Fruit fly (Drosophila melanogaster) S2 (cell line): Measurements from ENCODE around the gene sxe2.

ENCODE experiments used
- CG8478 ChIP-seq: fragments of >200 bp; optimal IDR thresholded peaks from 2 replicates; lab custom pipeline; 2018
- CTCF ChIP-seq, 2 experiments: fragments of >200 bp; optimal IDR thresholded peaks; 2 replicates each; lab custom pipeline; 2018

The sxe2 gene

DNA sequence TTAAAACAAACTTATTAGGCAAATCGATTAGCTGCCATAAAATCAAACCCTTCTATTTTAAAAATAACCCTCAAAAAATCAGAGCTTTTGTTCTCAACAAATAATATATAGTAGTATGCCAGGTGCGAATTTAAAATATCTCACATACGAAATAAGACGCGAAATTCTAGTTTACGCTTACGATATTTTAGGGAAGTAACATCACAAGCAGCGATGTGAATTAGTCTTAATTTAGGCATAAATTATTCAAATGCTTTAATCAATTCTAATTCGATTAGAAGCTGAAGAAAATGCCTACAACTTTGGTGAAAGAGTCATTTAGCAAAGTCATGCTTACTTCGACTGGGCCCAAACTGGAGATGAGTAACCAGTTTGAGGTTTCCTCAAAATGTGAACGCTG is at the start of gene sxe2:
Gene sxe2, plus strand, starts transcription at position 301 of the 400 bp plus-strand sequence.
- TF ChIP-seq CG8478 (lab: Kevin White, UChicago) (no peak), CTCF (optimal IDR thresholded peaks at IDR 0.05; lab: Kevin White, UChicago) (no peak)

DNA sequence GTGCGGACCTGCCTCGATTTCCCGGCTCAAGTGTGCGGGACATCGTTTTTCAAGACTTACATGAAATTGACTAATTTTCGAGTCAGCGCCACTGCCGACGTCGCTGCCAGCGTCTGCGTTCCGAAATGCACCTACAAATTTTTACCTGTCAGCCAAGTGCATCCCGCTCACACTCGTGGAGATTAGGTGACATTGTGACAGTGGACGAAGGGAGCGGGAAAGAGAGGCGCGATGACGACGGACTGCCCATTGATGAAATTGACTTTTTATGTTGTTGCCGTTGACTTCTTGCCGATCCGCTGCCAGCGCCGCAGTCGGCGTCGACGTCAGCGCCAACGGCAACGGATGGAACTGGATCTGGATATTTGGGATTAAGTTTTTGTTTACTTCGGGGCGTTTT is 49.5 kb upstream of the sxe2 start:
- TF ChIP-seq CTCF (optimal IDR thresholded peaks at IDR 0.05; lab: Kevin White, UChicago) = no peak
- TF ChIP-seq CG8478 (lab: Kevin White, UChicago) = no peak

DNA sequence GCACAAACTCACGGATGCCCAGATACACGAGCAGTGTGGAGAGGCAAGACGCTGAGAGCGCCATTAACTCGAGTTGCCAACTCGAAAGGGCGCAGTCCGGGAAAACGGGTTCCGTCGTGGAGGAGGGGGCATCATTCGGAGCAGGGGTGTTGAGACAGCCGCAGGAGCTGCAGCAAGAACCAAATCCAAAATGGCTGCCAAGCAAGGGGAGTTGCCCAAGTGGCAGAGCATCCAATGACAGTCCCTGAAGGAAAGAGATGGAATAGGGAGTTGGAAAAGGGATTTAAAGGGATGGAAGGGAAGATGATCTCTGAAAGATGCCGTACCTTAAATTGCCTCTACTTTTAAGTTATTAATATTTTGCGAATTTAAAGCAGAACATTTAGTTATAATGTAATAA is 45.6 kb upstream of the sxe2 start:
- TF ChIP-seq CG8478 (lab: Kevin White, UChicago) (no peak), CTCF (optimal IDR thresholded peaks at IDR 0.05; lab: Kevin White, UChicago) (no peak)

DNA sequence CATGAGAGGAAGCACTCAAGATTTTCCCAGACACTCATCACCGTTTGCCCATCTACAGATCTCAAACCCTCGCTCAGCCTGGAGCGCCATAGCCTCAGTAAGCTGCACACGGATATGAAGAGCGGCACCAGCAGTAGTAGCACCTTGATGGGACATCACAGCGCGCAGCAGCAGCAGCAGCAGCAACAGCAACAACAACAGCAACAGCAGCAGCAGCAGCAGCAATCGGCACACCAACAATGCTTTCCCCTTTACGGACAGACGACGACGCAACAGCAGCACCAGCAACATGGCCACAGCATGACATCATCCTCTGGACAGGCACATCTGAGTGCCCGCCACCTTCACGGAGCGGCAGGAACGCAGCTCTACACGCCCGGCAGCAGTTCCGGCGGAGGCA is 44.1 kb upstream of the sxe2 start:
- TF ChIP-seq CG8478 (lab: Kevin White, UChicago) = no peak

DNA sequence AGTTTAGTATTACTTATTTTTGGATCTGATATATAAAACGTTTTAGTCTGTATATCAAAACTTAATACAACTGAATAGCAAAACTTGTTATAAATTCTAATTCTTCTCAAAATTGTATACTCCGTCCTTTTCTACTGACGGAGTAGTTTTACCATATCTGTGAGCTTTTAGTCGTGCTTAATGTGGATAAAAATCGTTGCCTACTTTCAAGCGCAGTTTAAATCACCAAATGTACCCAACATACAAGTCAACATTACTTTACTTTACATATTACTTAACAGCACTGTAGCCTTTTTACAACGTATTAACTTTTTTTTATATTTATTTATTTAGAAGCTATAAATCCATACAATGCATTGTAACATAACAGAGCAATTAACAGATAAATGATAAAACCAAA is 42.8 kb upstream of the sxe2 start:
- TF ChIP-seq CTCF (optimal IDR thresholded peaks at IDR 0.05; lab: Kevin White, UChicago) (peak in 1 of 2 experiments; percentile 54), CG8478 (lab: Kevin White, UChicago) (no peak)

DNA sequence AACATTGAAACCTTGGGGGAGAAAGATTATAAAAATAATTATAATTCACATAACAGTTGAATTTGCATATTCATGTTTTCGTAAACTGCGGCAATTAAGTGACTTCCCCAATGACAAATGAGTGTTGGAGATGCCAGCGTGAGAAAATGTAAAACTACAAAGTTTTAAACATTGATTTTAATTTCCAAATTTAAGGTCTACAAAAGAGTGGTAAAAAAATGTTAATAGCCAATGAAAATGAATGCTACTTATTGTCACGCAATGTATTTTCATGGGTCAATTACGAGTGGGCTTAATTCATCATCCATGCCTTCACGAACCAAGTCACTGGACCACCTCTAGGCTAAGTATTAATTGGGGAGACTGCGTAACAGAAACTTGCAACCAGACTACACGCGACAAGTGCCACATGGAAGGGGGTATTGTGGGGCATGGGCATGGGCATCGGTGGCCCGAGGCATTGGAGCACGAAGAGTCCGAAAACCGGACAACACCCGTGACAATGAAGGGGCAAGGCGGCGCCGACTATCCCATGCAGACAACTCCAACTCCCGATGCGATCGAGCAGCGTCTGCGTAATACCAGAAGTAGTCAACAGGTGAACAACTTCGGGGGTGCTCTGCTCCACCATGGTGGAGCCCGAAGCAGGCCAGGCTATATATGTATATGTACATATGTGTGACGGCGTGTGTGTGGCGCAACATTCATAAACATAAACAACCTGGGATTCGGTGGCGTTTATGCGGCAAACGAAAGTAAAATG is 41.4 kb upstream of the sxe2 start:
- TF ChIP-seq CTCF (optimal IDR thresholded peaks at IDR 0.05; lab: Kevin White, UChicago) = no peak
- TF ChIP-seq CG8478 (lab: Kevin White, UChicago) = no peak

DNA sequence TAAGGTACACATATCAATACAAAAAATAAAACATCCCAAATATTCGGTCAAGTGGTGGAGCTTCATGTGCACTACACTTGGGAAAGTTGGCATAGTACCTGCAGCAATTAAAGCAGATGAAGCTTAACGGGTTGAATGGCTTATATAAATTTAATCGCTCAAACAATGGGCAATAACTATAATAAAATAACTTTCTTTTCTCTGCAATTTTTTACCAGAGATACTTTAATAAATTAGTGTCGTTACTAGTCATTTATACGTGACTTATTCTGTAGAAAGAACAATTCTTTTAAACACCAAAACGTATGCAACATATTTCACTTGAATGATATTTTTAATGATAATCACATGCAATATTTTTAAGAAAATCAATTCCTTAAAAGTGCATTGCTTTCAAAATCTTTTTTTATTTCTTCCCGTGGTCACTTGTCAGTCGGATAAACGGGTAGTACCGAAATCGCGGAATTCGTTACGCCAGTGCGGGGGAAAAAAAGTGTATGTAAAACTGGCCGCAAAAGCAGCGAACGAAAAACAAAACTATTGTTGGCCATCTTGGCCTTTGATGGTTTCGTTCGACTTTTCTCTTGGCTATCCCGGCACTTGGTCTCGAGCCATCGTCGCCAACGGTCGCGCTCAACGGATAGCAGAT is 40.7 kb upstream of the sxe2 start, which contains the start of gene Jhbp4:
Gene Jhbp4, plus strand, starts transcription at position 599 of the 649 bp plus-strand sequence.
- TF ChIP-seq CTCF (optimal IDR thresholded peaks at IDR 0.05; lab: Kevin White, UChicago) = no peak
- no peak for TF ChIP-seq CG8478 (lab: Kevin White, UChicago)

DNA sequence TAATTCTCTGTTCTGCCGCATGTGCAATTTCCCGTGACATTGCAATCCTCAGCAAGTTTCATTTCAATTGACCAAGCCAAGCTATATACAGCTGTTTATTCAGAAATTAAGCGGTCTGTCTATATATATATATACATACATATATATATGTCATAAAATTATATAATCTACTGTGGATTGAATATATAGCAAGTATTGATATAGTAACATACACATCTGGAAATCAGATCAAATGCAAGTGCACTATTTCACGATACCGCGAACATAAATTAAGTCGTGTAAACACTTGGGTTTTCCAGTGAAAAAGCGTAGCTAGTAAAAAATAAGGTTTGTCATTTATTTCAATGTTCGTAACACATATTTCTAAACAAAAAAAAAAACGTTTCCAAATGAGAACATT is 37.6 kb upstream of the sxe2 start, which contains the start of gene Jhbp5:
Gene Jhbp5, minus strand, starts transcription at position 101 of the 400 bp plus-strand sequence.
- TF ChIP-seq CTCF (optimal IDR thresholded peaks at IDR 0.05; lab: Kevin White, UChicago) (no peak), CG8478 (lab: Kevin White, UChicago) (no peak)

DNA sequence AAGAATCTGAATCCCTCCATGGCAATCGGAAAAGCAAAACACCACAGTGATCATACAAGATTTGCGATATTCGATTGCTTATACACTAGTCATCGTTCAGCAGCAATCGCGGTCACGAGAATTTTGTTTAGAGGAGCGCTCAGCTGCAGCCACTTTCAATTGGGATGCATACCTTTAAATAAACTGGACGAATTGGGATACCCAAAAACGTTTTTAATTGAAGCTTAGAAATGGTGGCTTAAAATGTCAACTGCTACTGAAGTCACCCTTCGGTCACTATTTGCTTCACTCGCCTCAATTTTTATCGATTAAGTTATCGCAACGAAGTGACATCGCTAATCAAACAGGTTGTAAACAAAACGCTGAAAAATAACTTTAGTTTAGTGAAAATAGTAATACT is 34.3 kb upstream of the sxe2 start, which contains the start of the genes IKKbeta and CG5013:
Gene IKKbeta, minus strand, starts transcription at position 53 of the 400 bp plus-strand sequence.
Gene CG5013, plus strand, starts transcription at position 302 of the 400 bp plus-strand sequence.
- TF ChIP-seq CG8478 (lab: Kevin White, UChicago) (no peak), CTCF (optimal IDR thresholded peaks at IDR 0.05; lab: Kevin White, UChicago) (peak in 1 of 2 experiments; percentile 19)

DNA sequence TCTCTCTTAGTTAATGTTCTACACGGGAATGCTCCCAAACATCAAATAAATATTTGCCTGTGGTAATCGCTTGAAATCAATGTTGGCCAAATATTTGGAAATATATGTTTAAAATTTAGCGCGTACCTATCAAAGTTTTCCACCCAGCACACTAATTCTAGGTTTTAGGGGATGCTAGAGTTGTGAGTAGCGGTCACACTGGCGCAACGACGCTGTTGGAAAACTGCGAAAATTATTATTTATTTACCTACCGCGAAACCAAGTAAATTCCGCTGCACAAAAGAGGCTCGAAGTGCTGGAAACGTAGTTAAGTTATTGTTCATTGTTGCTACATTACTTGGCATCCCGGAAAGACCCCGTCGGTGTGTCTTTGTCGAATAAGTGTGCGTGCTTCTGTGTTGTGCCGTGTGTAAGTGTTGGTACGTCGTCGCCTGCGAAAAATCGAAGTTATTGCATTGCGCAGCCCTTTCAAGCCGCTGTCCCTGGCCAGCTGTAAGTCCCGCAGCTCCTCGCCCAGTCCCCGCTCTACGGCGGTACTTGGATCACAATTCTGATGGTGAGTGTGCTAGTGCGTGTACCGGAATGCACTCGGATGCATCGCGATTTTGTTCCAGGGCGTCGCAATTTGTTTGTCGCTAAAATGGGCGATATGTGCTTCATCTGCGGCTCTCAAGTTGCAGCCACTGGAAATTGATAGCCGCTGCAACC is 32.9 kb upstream of the sxe2 start, which contains the start of gene msps:
Gene msps, plus strand, starts transcription at position 181 of the 708 bp plus-strand sequence.
- TF ChIP-seq CTCF (optimal IDR thresholded peaks at IDR 0.05; lab: Kevin White, UChicago) (peak; percentile 2 to 22), CG8478 (lab: Kevin White, UChicago) (no peak)

DNA sequence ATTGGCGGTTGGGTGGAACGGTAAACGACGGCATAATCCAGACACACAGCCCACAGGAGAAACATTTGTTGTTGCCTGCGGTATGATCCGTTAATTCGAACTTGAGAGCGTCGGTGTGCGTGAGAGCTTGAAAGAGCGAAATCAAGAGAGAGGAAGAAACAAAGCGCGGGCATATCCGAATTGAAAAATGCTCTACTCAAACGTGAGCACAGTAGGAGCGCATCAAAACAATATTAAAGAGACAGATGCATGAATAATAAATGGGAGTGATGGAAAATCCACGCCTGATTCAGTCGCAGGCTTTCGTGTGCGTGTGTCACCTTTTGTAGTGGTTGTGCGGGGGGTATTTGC is 32.4 kb upstream of the sxe2 start:
- TF ChIP-seq CG8478 (lab: Kevin White, UChicago) (no peak), CTCF (optimal IDR thresholded peaks at IDR 0.05; lab: Kevin White, UChicago) (no peak)

DNA sequence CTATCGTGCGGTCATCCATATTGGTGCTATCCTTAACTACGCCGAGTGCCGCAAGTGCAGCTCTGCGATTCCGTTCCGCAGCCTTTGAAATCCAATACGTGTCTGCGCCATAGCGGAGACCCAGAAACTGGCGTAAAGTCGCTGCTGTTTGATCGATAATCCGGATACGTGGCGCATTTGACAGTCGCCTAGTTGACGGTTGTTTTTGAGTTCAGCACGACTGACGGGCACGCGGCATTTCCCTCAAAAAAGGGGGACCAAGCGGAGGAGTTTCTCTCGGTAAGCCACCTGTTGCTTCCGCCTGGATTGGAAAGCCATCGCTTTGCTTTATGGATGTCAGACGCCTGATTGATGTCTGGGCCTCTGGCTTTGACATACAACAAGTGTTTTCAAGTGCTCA is 16.2 kb upstream of the sxe2 start, which contains the start of gene CG10185:
Gene CG10185, minus strand, starts transcription at position 101 of the 400 bp plus-strand sequence.
- TF ChIP-seq CTCF (optimal IDR thresholded peaks at IDR 0.05; lab: Kevin White, UChicago) = no peak
- TF ChIP-seq CG8478 (lab: Kevin White, UChicago) = no peak

DNA sequence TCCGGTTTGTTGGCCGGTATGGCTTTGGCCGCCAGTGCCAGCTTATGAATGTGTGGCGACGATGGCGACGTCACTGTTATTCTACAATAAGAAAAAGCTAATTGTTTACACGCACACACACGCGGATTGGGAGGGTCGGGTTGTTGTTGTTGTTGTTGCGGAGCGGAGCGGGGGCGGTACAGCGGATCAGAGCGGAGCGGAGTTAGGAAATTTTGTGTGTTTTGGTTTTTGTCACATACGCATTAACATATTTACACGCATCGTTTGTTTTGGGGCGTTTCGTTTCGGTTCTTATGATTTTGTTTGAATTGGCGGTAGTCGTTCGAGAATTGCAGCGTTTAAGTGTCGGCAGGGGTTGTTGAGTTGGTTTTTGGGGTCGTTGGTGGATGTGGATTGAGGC is 14.4 kb upstream of the sxe2 start:
- TF ChIP-seq CG8478 (lab: Kevin White, UChicago) (no peak), CTCF (optimal IDR thresholded peaks at IDR 0.05; lab: Kevin White, UChicago) (no peak)

DNA sequence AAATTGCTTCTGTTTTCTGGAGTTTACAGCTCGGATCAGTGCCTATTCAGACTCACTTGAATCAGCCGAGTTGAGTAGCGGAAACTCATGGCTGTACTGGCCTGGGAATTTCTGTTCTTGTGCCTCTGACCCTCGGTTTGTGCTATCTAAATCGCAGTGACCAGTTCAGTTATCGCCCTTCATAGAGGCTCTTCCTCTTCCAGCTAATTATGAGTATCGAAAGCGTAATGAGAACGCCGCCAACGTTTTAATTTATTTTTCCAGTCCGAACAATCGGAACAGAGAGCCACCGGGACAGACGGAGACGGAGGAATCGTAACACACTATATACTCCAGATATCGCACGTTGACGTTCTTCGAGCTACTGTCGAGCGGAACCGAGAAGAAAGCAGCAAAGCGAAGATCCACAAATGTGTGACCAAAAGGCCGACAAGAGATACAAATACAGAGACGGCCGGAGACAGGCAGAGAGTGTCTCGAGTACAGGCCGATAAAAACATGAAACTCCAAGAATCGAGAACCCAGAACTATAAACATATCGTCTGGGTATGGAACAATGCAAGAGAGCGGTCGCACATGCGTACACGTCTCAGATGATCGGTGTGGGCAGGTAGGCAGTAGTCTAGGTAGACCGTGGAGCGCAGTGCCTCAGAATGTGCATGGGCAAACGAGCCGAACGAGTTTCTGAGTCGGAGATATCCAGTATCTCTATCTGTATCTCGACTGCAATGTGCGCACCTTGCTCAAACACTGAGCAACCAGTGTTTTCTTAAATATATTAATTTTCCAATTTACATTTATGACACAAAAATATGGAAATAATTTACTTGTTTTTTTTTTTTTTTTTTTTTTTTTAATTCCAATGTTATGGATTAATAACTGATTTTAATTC is 11.7 kb upstream of the sxe2 start:
- TF ChIP-seq CG8478 (lab: Kevin White, UChicago) (no peak), CTCF (optimal IDR thresholded peaks at IDR 0.05; lab: Kevin White, UChicago) (no peak)
